Worm (Caenorhabditis elegans) whole organism, L4 larva: Measurements from ENCODE around the gene F49H12.3.

ENCODE experiments used
- D1046.2 ChIP-seq: fragments of 200-800 bp; sonication (Bioruptor generic); IDR thresholded peaks from 2 replicates; pipeline ENCODE4 v1.3.6; 2022; ENCODE audit warnings: missing genetic modification characterization, missing compliant biosample characterization
- F44E2.7 ChIP-seq: fragments of 200-800 bp; sonication (Bioruptor generic); IDR thresholded peaks from 2 replicates; pipeline ENCODE4 v2.1.2; 2022; ENCODE audit warnings: missing genetic modification characterization, missing compliant biosample characterization
- T26A8.4 ChIP-seq: fragments of 200-800 bp; sonication (Bioruptor generic); IDR thresholded peaks from 2 replicates; pipeline ENCODE4 v1.3.6; 2022; ENCODE audit warnings: missing genetic modification characterization, missing compliant biosample characterization
- Y75B8A.6 ChIP-seq: fragments of 200-800 bp; sonication (Bioruptor generic); IDR thresholded peaks from 2 replicates; pipeline ENCODE4 v1.3.6; 2022; ENCODE audit warnings: missing genetic modification reagents, missing genetic modification characterization, missing compliant biosample characterization
- ZK337.2 ChIP-seq: fragments of 200-800 bp; sonication (Bioruptor generic); IDR thresholded peaks from 2 replicates; pipeline ENCODE4 v1.3.6; 2022; ENCODE audit warnings: missing genetic modification reagents, missing genetic modification characterization, missing compliant biosample characterization
- aha-1 ChIP-seq: fragments of 150-350 bp; peaks from one replicate; lab custom pipeline; 2014; ENCODE audit warnings: missing biosample characterization, missing genetic modification characterization
- ceh-44 ChIP-seq: fragments of 200-800 bp; sonication (Bioruptor generic); IDR thresholded peaks from 2 replicates; pipeline ENCODE4 v1.3.6; 2022; ENCODE audit warnings: missing genetic modification reagents, missing genetic modification characterization, missing compliant biosample characterization
- ces-1 ChIP-seq: fragments of 150-350 bp; sonication (generic microtip); optimal IDR thresholded peaks from 4 replicates; lab custom pipeline; 2014; ENCODE audit warnings: missing biosample characterization, missing genetic modification reagents, missing genetic modification characterization
- daf-16 ChIP-seq, 3 experiments: sonication (generic microtip); optimal IDR thresholded peaks; 2 replicates each; lab custom pipeline; 2016 to 2017; ENCODE audit warnings: missing genetic modification characterization in 3 of 3, missing genetic modification reagents in 3 of 3, mild to moderate bottlenecking in 2 of 3, missing compliant biosample characterization in 2 of 3, missing biosample characterization in 1 of 3, moderate library complexity in 1 of 3
- daf-19 ChIP-seq: fragments of 200-800 bp; sonication (Bioruptor generic); conservative IDR thresholded peaks from 2 replicates; pipeline ENCODE4 v1.3.6; 2022; ENCODE audit warnings: missing genetic modification characterization, missing compliant biosample characterization
- dmd-6 ChIP-seq: fragments of 200-800 bp; sonication (Bioruptor generic); IDR thresholded peaks from 2 replicates; pipeline ENCODE4 v1.3.6; 2022; ENCODE audit warnings: missing genetic modification reagents, missing genetic modification characterization, missing compliant biosample characterization
- dve-1 ChIP-seq: sonication (generic microtip); optimal IDR thresholded peaks from 2 replicates; lab custom pipeline; 2017; ENCODE audit warnings: antibody characterized with exemption, mild to moderate bottlenecking, missing genetic modification characterization, missing compliant biosample characterization; ENCODE audit not compliant: insufficient read depth
- egl-27 ChIP-seq: sonication (generic microtip); optimal IDR thresholded peaks from 3 replicates; lab custom pipeline; 2017; ENCODE audit warnings: missing biosample characterization, missing genetic modification reagents, missing genetic modification characterization
- fkh-10 ChIP-seq: fragments of 150-350 bp; optimal IDR thresholded peaks from 2 replicates; lab custom pipeline; 2014; ENCODE audit warnings: missing biosample characterization, missing genetic modification reagents, missing genetic modification characterization
- fos-1 ChIP-seq: fragments of 150-350 bp; optimal IDR thresholded peaks from 2 replicates; lab custom pipeline; 2014; ENCODE audit warnings: missing biosample characterization, missing genetic modification characterization
- hlh-11 ChIP-seq: fragments of 200-800 bp; sonication (Bioruptor generic); optimal IDR thresholded peaks from 2 replicates; lab custom pipeline; 2018; ENCODE audit warnings: mild to moderate bottlenecking, missing genetic modification characterization, missing compliant biosample characterization
- hlh-30 ChIP-seq: sonication (generic microtip); optimal IDR thresholded peaks from 2 replicates; lab custom pipeline; 2017; ENCODE audit warnings: antibody characterized with exemption, mild to moderate bottlenecking, missing genetic modification characterization, missing compliant biosample characterization; ENCODE audit not compliant: insufficient read depth
- hmg-1.1 ChIP-seq: fragments of 200-800 bp; sonication (Bioruptor generic); IDR thresholded peaks from 2 replicates; pipeline ENCODE4 v1.3.6; 2022; ENCODE audit warnings: missing genetic modification reagents, missing genetic modification characterization, missing compliant biosample characterization
- lin-13 ChIP-seq: fragments of 150-350 bp; optimal IDR thresholded peaks from 2 replicates; lab custom pipeline; 2014; ENCODE audit warnings: missing biosample characterization, missing genetic modification reagents, missing genetic modification characterization
- lin-15B ChIP-seq: fragments of 150-350 bp; sonication (generic microtip); optimal IDR thresholded peaks from 3 replicates; lab custom pipeline; 2014; ENCODE audit warnings: missing biosample characterization, missing genetic modification characterization
- lir-3 ChIP-seq: sonication (generic microtip); optimal IDR thresholded peaks from 2 replicates; lab custom pipeline; 2016; ENCODE audit warnings: mild to moderate bottlenecking, missing genetic modification characterization, missing compliant biosample characterization
- mdl-1 ChIP-seq, 2 experiments: fragments of 150-350 bp in 1 of 2; sonication (generic microtip) in 1 of 2; optimal IDR thresholded peaks; 2 replicates each; lab custom pipeline; 2014 to 2017; ENCODE audit warnings: missing biosample characterization in 2 of 2, missing genetic modification characterization in 2 of 2
- mdt-29 ChIP-seq: fragments of 200-800 bp; sonication (Bioruptor generic); IDR thresholded peaks from 2 replicates; pipeline ENCODE4 v1.3.6; 2022; ENCODE audit warnings: missing genetic modification reagents, missing genetic modification characterization, missing compliant biosample characterization
- mep-1 ChIP-seq: fragments of 150-350 bp; sonication (generic microtip); optimal IDR thresholded peaks from 3 replicates; lab custom pipeline; 2014; ENCODE audit warnings: missing biosample characterization, missing genetic modification characterization
- mes-2 ChIP-seq: sonication (generic microtip); optimal IDR thresholded peaks from 2 replicates; lab custom pipeline; 2016; ENCODE audit warnings: missing genotype, mild to moderate bottlenecking, missing genetic modification characterization, missing compliant biosample characterization; ENCODE audit not compliant: poor library complexity, severe bottlenecking
- mxl-3 ChIP-seq: fragments of 200-800 bp; sonication (Bioruptor generic); optimal IDR thresholded peaks from 2 replicates; lab custom pipeline; 2018; ENCODE audit warnings: mild to moderate bottlenecking, missing genetic modification characterization, missing compliant biosample characterization
- nhr-111 ChIP-seq: fragments of 200-800 bp; sonication (Bioruptor generic); optimal IDR thresholded peaks from 2 replicates; lab custom pipeline; 2018; ENCODE audit warnings: mild to moderate bottlenecking, missing genetic modification characterization, missing compliant biosample characterization
- nhr-25 ChIP-seq: sonication (generic microtip); optimal IDR thresholded peaks from 2 replicates; lab custom pipeline; 2017; ENCODE audit warnings: missing genetic modification characterization, mild to moderate bottlenecking, missing compliant biosample characterization, antibody characterized with exemption, moderate library complexity, borderline replicate concordance; ENCODE audit not compliant: insufficient read depth
- nhr-28 ChIP-seq: fragments of 150-350 bp; optimal IDR thresholded peaks from 2 replicates; lab custom pipeline; 2014; ENCODE audit warnings: missing biosample characterization, missing genetic modification characterization
- nhr-6 ChIP-seq: fragments of 150-350 bp; optimal IDR thresholded peaks from 2 replicates; lab custom pipeline; 2014; ENCODE audit warnings: missing biosample characterization, missing genetic modification characterization
- nhr-77 ChIP-seq: fragments of 150-350 bp; optimal IDR thresholded peaks from 2 replicates; lab custom pipeline; 2014; ENCODE audit warnings: missing biosample characterization, missing genetic modification characterization
- pha-4 ChIP-seq, 2 experiments: fragments of 150-350 bp in 1 of 2; fragments of 200-800 bp in 1 of 2; sonication (Bioruptor generic) in 1 of 2; IDR thresholded peaks in 1 of 2; optimal IDR thresholded peaks in 1 of 2; 2 replicates each; pipeline versions ENCODE4 v1.3.6 to Lab custom; 2014 to 2022; ENCODE audit warnings: missing genetic modification characterization in 2 of 2, missing genetic modification reagents in 2 of 2, missing biosample characterization in 1 of 2, missing compliant biosample characterization in 1 of 2
- php-3 ChIP-seq: fragments of 200-800 bp; sonication (Bioruptor generic); IDR thresholded peaks from 2 replicates; pipeline ENCODE4 v1.3.6; 2022; ENCODE audit warnings: missing genetic modification reagents, missing genetic modification characterization, missing compliant biosample characterization
- pqm-1 ChIP-seq: sonication (generic microtip); optimal IDR thresholded peaks from 2 replicates; lab custom pipeline; 2017; ENCODE audit warnings: missing biosample characterization, missing genetic modification characterization
- set-16 ChIP-seq: fragments of 200-800 bp; sonication (Bioruptor generic); IDR thresholded peaks from 2 replicates; pipeline ENCODE4 v1.3.6; 2022; ENCODE audit warnings: missing genetic modification reagents, missing genetic modification characterization, missing compliant biosample characterization
- spr-1 ChIP-seq: sonication (generic microtip); optimal IDR thresholded peaks from 2 replicates; lab custom pipeline; 2016; ENCODE audit warnings: mild to moderate bottlenecking, missing genetic modification characterization, missing compliant biosample characterization
- spr-3 ChIP-seq: fragments of 200-800 bp; sonication (Bioruptor generic); optimal IDR thresholded peaks from 2 replicates; lab custom pipeline; 2018; ENCODE audit warnings: mild to moderate bottlenecking, missing genetic modification characterization, missing compliant biosample characterization
- tag-97 ChIP-seq: fragments of 200-800 bp; sonication (Bioruptor generic); IDR thresholded peaks from 2 replicates; pipeline ENCODE4 v1.3.6; 2022; ENCODE audit warnings: missing genetic modification characterization, missing compliant biosample characterization
- unc-39 ChIP-seq: sonication (generic microtip); optimal IDR thresholded peaks from 2 replicates; lab custom pipeline; 2017; ENCODE audit warnings: missing biosample characterization, missing genetic modification characterization
- unc-62 ChIP-seq, 3 experiments: fragments of 150-350 bp in 1 of 3; sonication (generic microtip); optimal IDR thresholded peaks in 2 of 3; peaks in 1 of 3; 1 replicate in 1 of 3; 2 replicates in 2 of 3; lab custom pipeline; 2014 to 2017; ENCODE audit warnings: missing biosample characterization in 3 of 3, missing genetic modification characterization in 3 of 3, missing genetic modification reagents in 3 of 3, missing genotype in 1 of 3
- zag-1 ChIP-seq: fragments of 150-350 bp; optimal IDR thresholded peaks from 2 replicates; lab custom pipeline; 2014; ENCODE audit warnings: missing biosample characterization, missing genetic modification characterization
- zfp-2 ChIP-seq: sonication (generic microtip); optimal IDR thresholded peaks from 2 replicates; lab custom pipeline; 2016; ENCODE audit warnings: mild to moderate bottlenecking, missing genetic modification characterization, missing compliant biosample characterization

The F49H12.3 gene

DNA sequence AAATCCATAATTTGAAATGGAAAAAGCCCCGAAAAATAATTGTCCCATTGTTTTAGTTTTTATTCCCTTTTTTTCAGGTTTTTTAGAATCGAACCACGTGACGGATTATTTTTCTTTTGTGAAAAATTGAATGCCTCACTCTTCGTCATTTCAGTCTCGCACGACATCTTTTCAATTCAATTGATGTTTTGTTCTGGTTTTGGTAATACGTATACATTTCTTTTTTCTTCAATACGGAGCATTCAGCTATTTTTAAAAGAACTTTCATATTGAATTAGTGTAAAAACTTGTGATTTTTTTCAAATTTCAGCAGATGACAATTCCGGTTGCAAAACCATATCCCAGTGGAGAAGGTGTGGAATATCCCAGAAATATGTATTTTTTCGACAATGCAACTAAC is 19.4 kb upstream of the F49H12.3 start, which contains the start of gene F49H12.7:
Gene F49H12.7 (plus strand): TSS at position 301 of the 400 bp plus-strand sequence.
- peak; percentile 4 for TF ChIP-seq dve-1 (tag; lab: Kevin White, UChicago)
- no peak for TF ChIP-seq daf-19
- no peak for TF ChIP-seq F44E2.7

ce11 chrX:2068294-2068693 is 15.9 kb upstream of the F49H12.3 start:
- TF ChIP-seq nhr-28 (peak; percentile 58), set-16 (GFP tag; lab: Robert Waterston, UW) (no peak), mxl-3 (GFP tag; lab: Kevin White, UChicago) (no peak), unc-39 (tag; lab: Kevin White, UChicago) (no peak), mes-2 (tag; lab: Kevin White, UChicago) (peak; percentile 4), fos-1 (no peak), mep-1 (tag; lab: Kevin White, UChicago) (no peak), hmg-1.1 (no peak), D1046.2 (GFP tag; lab: Robert Waterston, UW) (no peak), egl-27 (tag; lab: Kevin White, UChicago) (no peak), dmd-6 (GFP tag; lab: Robert Waterston, UW) (peak; percentile 53), dve-1 (tag; lab: Kevin White, UChicago) (peak; percentile 48), nhr-25 (tag; lab: Kevin White, UChicago) (no peak), lin-13 (GFP tag; lab: Kevin White, UChicago) (no peak), pqm-1 (tag; lab: Kevin White, UChicago) (peak; percentile 51), ceh-44 (GFP tag; lab: Robert Waterston, UW) (no peak), lir-3 (tag; lab: Kevin White, UChicago) (no peak), hlh-11 (tag; lab: Kevin White, UChicago) (peak; percentile 53), mdl-1 (tag; optimal IDR thresholded peaks at IDR 0.05; lab: Kevin White, UChicago) (peak in 1 of 2 experiments; percentile 17), lin-15B (tag; lab: Kevin White, UChicago) (no peak), nhr-77 (peak; percentile 59), Y75B8A.6 (no peak), aha-1 (tag; lab: Kevin White, UChicago) (no peak), daf-16 (GFP tag; optimal IDR thresholded peaks at IDR 0.05; lab: Kevin White, UChicago) (no peak), daf-16 (tag; optimal IDR thresholded peaks at IDR 0.05; lab: Kevin White, UChicago) (peak; percentile 83), nhr-6 (no peak), mdt-29 (GFP tag; lab: Robert Waterston, UW) (no peak), T26A8.4 (GFP tag; lab: Robert Waterston, UW) (no peak), spr-1 (no peak)
- TF ChIP-seq, all 104 proteins: peak for 9

ce11 chrX:2070418-2070996 is 13.7 kb upstream of the F49H12.3 start, which contains the start of gene acl-4:
Gene acl-4 (minus strand): TSS chrX:2070444.
- TF ChIP-seq spr-3 (GFP tag; lab: Kevin White, UChicago): no peak
- TF ChIP-seq php-3: no peak
- peak; percentile 64 for TF ChIP-seq aha-1 (tag; lab: Kevin White, UChicago)
- peak; percentile 83 for TF ChIP-seq dmd-6 (GFP tag; lab: Robert Waterston, UW)
- TF ChIP-seq daf-16 (GFP tag; optimal IDR thresholded peaks at IDR 0.05; lab: Kevin White, UChicago): no peak
- peak; percentile 47 for TF ChIP-seq daf-16 (tag; optimal IDR thresholded peaks at IDR 0.05; lab: Kevin White, UChicago)
- no peak for TF ChIP-seq ces-1 (GFP tag; lab: Kevin White, UChicago)
- TF ChIP-seq zag-1 (tag; lab: Kevin White, UChicago): no peak
- TF ChIP-seq mep-1 (tag; lab: Kevin White, UChicago): no peak
- TF ChIP-seq mdt-29 (GFP tag; lab: Robert Waterston, UW): no peak
- peak; percentile 44 for TF ChIP-seq nhr-28
- TF ChIP-seq dve-1 (tag; lab: Kevin White, UChicago): peak; percentile 17
- TF ChIP-seq hlh-11 (tag; lab: Kevin White, UChicago): peak; percentile 3
- no peak for TF ChIP-seq tag-97
- no peak for TF ChIP-seq nhr-111 (GFP tag; lab: Kevin White, UChicago)
- TF ChIP-seq daf-19: no peak
- TF ChIP-seq pha-4 (GFP tag; IDR thresholded peaks at IDR 0.05; lab: Robert Waterston, UW): no peak
- TF ChIP-seq pha-4 (tag; optimal IDR thresholded peaks at IDR 0.05; lab: Kevin White, UChicago): no peak
- TF ChIP-seq zfp-2 (tag; lab: Kevin White, UChicago): no peak
- TF ChIP-seq hlh-30 (tag; lab: Kevin White, UChicago): peak; percentile 16
- TF ChIP-seq unc-62 (GFP tag; optimal IDR thresholded peaks at IDR 0.05 in 1 of 2; lab: Kevin White, UChicago): no peak
- TF ChIP-seq unc-62 (tag; optimal IDR thresholded peaks at IDR 0.05; lab: Kevin White, UChicago): no peak
- peak in 1 of 2 experiments; percentile 41 for TF ChIP-seq mdl-1 (tag; optimal IDR thresholded peaks at IDR 0.05; lab: Kevin White, UChicago)
- TF ChIP-seq ZK337.2 (GFP tag; lab: Robert Waterston, UW): no peak
- TF ChIP-seq fkh-10 (GFP tag; lab: Kevin White, UChicago): no peak
